Worm (Caenorhabditis elegans) whole organism, L1 larva: ENCODE data around the gene irld-66.

ENCODE experiments used
- C34B4.2 ChIP-seq: sonication (generic microtip); optimal IDR thresholded peaks from 2 replicates; lab custom pipeline; 2017; ENCODE audit warnings: mild to moderate bottlenecking, missing genetic modification characterization, missing compliant biosample characterization
- Y116A8C.19 ChIP-seq: sonication (generic microtip); optimal IDR thresholded peaks from 2 replicates; lab custom pipeline; 2016; ENCODE audit warnings: missing compliant biosample characterization, missing genetic modification characterization, borderline replicate concordance
- alr-1 ChIP-seq: fragments of 200-800 bp; sonication (Bioruptor generic); optimal IDR thresholded peaks from 2 replicates; lab custom pipeline; 2018; ENCODE audit warnings: borderline replicate concordance, mild to moderate bottlenecking, missing genetic modification characterization, missing compliant biosample characterization
- aly-2 ChIP-seq: fragments of 150-350 bp; optimal IDR thresholded peaks from 2 replicates; lab custom pipeline; 2014; ENCODE audit warnings: missing biosample characterization, missing genetic modification characterization
- ama-1 ChIP-seq: fragments of 150-350 bp; optimal IDR thresholded peaks from 2 replicates; lab custom pipeline; 2014
- blmp-1 ChIP-seq: fragments of 150-350 bp; optimal IDR thresholded peaks from 2 replicates; lab custom pipeline; 2014; ENCODE audit warnings: missing biosample characterization, missing genetic modification characterization
- ceh-8 ChIP-seq: fragments of 200-800 bp; sonication (Bioruptor generic); optimal IDR thresholded peaks from 2 replicates; lab custom pipeline; 2018; ENCODE audit warnings: mild to moderate bottlenecking, missing genetic modification characterization, moderate library complexity, missing compliant biosample characterization
- ceh-82 ChIP-seq, 3 experiments: fragments of 150-350 bp in 1 of 3; sonication (generic microtip) in 2 of 3; optimal IDR thresholded peaks; 2 replicates each; lab custom pipeline; 2014 to 2017; ENCODE audit warnings: missing biosample characterization in 3 of 3, missing genetic modification characterization in 3 of 3
- ceh-88 ChIP-seq: fragments of 200-800 bp; sonication (Bioruptor generic); IDR thresholded peaks from 2 replicates; pipeline ENCODE4 v1.3.6; 2022; ENCODE audit warnings: missing genetic modification characterization, missing compliant biosample characterization
- ceh-90 ChIP-seq: sonication (generic microtip); optimal IDR thresholded peaks from 2 replicates; lab custom pipeline; 2016; ENCODE audit warnings: missing genetic modification characterization, missing compliant biosample characterization
- dpl-1 ChIP-seq, 3 experiments: fragments of 150-350 bp in 2 of 3; sonication (generic microtip) in 1 of 3; optimal IDR thresholded peaks; 2 replicates each; lab custom pipeline; 2014 to 2017; ENCODE audit warnings: missing biosample characterization in 3 of 3, missing genetic modification characterization in 3 of 3, missing genetic modification reagents in 3 of 3
- efl-1 ChIP-seq, 4 experiments: fragments of 150-350 bp; optimal IDR thresholded peaks in 3 of 4; peaks in 1 of 4; 1 replicate in 1 of 4; 2 replicates in 3 of 4; lab custom pipeline; 2014; ENCODE audit warnings: missing biosample characterization in 2 of 4, missing genetic modification characterization in 2 of 4, missing genetic modification reagents in 2 of 4
- efl-3 ChIP-seq: fragments of 200-800 bp; sonication (Bioruptor generic); optimal IDR thresholded peaks from 2 replicates; lab custom pipeline; 2018; ENCODE audit warnings: mild to moderate bottlenecking, missing genetic modification characterization, missing compliant biosample characterization
- egl-27 ChIP-seq, 2 experiments: fragments of 150-350 bp in 1 of 2; sonication (generic microtip); optimal IDR thresholded peaks; 3 replicates each; lab custom pipeline; 2017 to 2018; ENCODE audit warnings: missing biosample characterization in 2 of 2, missing genetic modification characterization in 2 of 2, missing genetic modification reagents in 2 of 2
- elt-3 ChIP-seq, 6 experiments: fragments of 150-350 bp in 1 of 6; sonication (generic microtip); optimal IDR thresholded peaks; 2 replicates each; lab custom pipeline; 2017 to 2018; ENCODE audit warnings: missing biosample characterization in 6 of 6, missing genetic modification characterization in 6 of 6, inconsistent platforms in 1 of 6
- fkh-10 ChIP-seq: sonication (generic microtip); optimal IDR thresholded peaks from 2 replicates; lab custom pipeline; 2017; ENCODE audit warnings: missing biosample characterization, missing genetic modification reagents, missing genetic modification characterization
- fkh-4 ChIP-seq: sonication (generic microtip); optimal IDR thresholded peaks from 2 replicates; lab custom pipeline; 2016; ENCODE audit warnings: missing compliant biosample characterization, missing genetic modification characterization, borderline replicate concordance
- fkh-8 ChIP-seq: sonication (generic microtip); optimal IDR thresholded peaks from 2 replicates; lab custom pipeline; 2016; ENCODE audit warnings: mild to moderate bottlenecking, missing genetic modification characterization, missing compliant biosample characterization
- grh-1 ChIP-seq: fragments of 200-800 bp; sonication (Bioruptor generic); IDR thresholded peaks from 2 replicates; pipeline ENCODE4 v1.3.6; 2022; ENCODE audit warnings: missing genetic modification reagents, missing genetic modification characterization, missing compliant biosample characterization
- hlh-4 ChIP-seq: sonication (generic microtip); optimal IDR thresholded peaks from 2 replicates; lab custom pipeline; 2016; ENCODE audit warnings: mild to moderate bottlenecking, missing genetic modification characterization, missing compliant biosample characterization
- isw-1 ChIP-seq: fragments of 200-800 bp; sonication (Bioruptor generic); IDR thresholded peaks from 2 replicates; pipeline ENCODE4 v1.3.6; 2022; ENCODE audit warnings: missing genetic modification characterization, missing compliant biosample characterization
- lin-15B ChIP-seq: fragments of 150-350 bp; sonication (generic microtip); optimal IDR thresholded peaks from 3 replicates; lab custom pipeline; 2014; ENCODE audit warnings: missing biosample characterization, missing genetic modification characterization
- lin-35 ChIP-seq, 2 experiments: fragments of 150-350 bp; optimal IDR thresholded peaks; 2 replicates each; lab custom pipeline; 2014; ENCODE audit warnings: missing biosample characterization in 2 of 2, missing genetic modification characterization in 2 of 2, missing genetic modification reagents in 2 of 2
- lir-3 ChIP-seq: sonication (generic microtip); optimal IDR thresholded peaks from 2 replicates; lab custom pipeline; 2016; ENCODE audit warnings: mild to moderate bottlenecking, missing genetic modification characterization, moderate library complexity, missing compliant biosample characterization; ENCODE audit not compliant: poor library complexity
- lsy-2 ChIP-seq, 2 experiments: fragments of 150-350 bp; optimal IDR thresholded peaks; 2 replicates each; lab custom pipeline; 2014; ENCODE audit warnings: missing biosample characterization in 2 of 2, missing genetic modification characterization in 2 of 2
- mef-2 ChIP-seq: fragments of 150-350 bp; optimal IDR thresholded peaks from 2 replicates; lab custom pipeline; 2014; ENCODE audit warnings: missing biosample characterization, missing genetic modification characterization
- mep-1 ChIP-seq: fragments of 150-350 bp; optimal IDR thresholded peaks from 2 replicates; lab custom pipeline; 2014; ENCODE audit warnings: missing biosample characterization, missing genetic modification characterization
- nhr-20 ChIP-seq: sonication (generic microtip); optimal IDR thresholded peaks from 2 replicates; lab custom pipeline; 2016; ENCODE audit warnings: mild to moderate bottlenecking, missing genetic modification characterization, missing compliant biosample characterization
- nhr-237 ChIP-seq: fragments of 150-350 bp; optimal IDR thresholded peaks from 2 replicates; lab custom pipeline; 2014; ENCODE audit warnings: missing biosample characterization, missing genetic modification characterization
- pag-3 ChIP-seq: sonication (generic microtip); optimal IDR thresholded peaks from 2 replicates; lab custom pipeline; 2017; ENCODE audit warnings: missing genetic modification characterization, mild to moderate bottlenecking, missing compliant biosample characterization, antibody characterized with exemption, borderline replicate concordance; ENCODE audit not compliant: insufficient read depth
- rnt-1 ChIP-seq: sonication (generic microtip); optimal IDR thresholded peaks from 2 replicates; lab custom pipeline; 2016; ENCODE audit warnings: mild to moderate bottlenecking, missing genetic modification characterization, moderate library complexity, missing compliant biosample characterization
- sup-37 ChIP-seq: fragments of 200-800 bp; sonication (Bioruptor generic); optimal IDR thresholded peaks from 2 replicates; lab custom pipeline; 2018; ENCODE audit warnings: mild to moderate bottlenecking, missing genetic modification characterization, missing compliant biosample characterization
- swsn-7 ChIP-seq: sonication (generic microtip); optimal IDR thresholded peaks from 2 replicates; lab custom pipeline; 2016; ENCODE audit warnings: missing genetic modification characterization, missing compliant biosample characterization
- tbx-2 ChIP-seq: sonication (generic microtip); optimal IDR thresholded peaks from 2 replicates; lab custom pipeline; 2016; ENCODE audit warnings: missing genetic modification characterization, missing compliant biosample characterization
- unc-62 ChIP-seq: fragments of 150-350 bp; optimal IDR thresholded peaks from 2 replicates; lab custom pipeline; 2014; ENCODE audit warnings: missing biosample characterization, missing genetic modification reagents, missing genetic modification characterization
- unc-86 ChIP-seq: sonication (generic microtip); optimal IDR thresholded peaks from 2 replicates; lab custom pipeline; 2016; ENCODE audit warnings: missing genetic modification characterization, missing compliant biosample characterization
- unc-98 ChIP-seq: fragments of 200-800 bp; sonication (Bioruptor generic); IDR thresholded peaks from 2 replicates; pipeline ENCODE4 v1.3.6; 2022; ENCODE audit warnings: missing genetic modification characterization, missing compliant biosample characterization
- zag-1 ChIP-seq: fragments of 150-350 bp; optimal IDR thresholded peaks from 2 replicates; lab custom pipeline; 2014; ENCODE audit warnings: missing biosample characterization, missing genetic modification characterization
- zip-4 ChIP-seq: fragments of 200-800 bp; sonication (Bioruptor generic); optimal IDR thresholded peaks from 2 replicates; lab custom pipeline; 2018; ENCODE audit warnings: mild to moderate bottlenecking, missing genetic modification characterization, moderate library complexity, missing compliant biosample characterization

Gene irld-66

ce11 chrII:2919074-2919857 lies 21.4 kb downstream of the irld-66 start, which contains the start of the genes ncap-1 and Y110A2AR.1:
ncap-1 (minus strand) TSS chrII:2919314.
Y110A2AR.1 (plus strand) TSS chrII:2919710.
- peak; percentile 37 to 81 for TF ChIP-seq efl-1 (optimal IDR thresholded peaks at IDR 0.05; lab: Kevin White, UChicago)
- TF ChIP-seq efl-1 (GFP tag; optimal IDR thresholded peaks at IDR 0.05 in 1 of 2; lab: Kevin White, UChicago): peak; percentile 82 to 98
- TF ChIP-seq ceh-82 (tag; optimal IDR thresholded peaks at IDR 0.05; lab: Kevin White, UChicago): peak in 1 of 3 experiments; percentile 18
- TF ChIP-seq dpl-1 (GFP tag; optimal IDR thresholded peaks at IDR 0.05; lab: Kevin White, UChicago): peak; percentile 49 to 83 (median 74)
- TF ChIP-seq lir-3 (tag; lab: Kevin White, UChicago): no peak
- TF ChIP-seq mep-1 (tag; lab: Kevin White, UChicago): peak; percentile 1
- TF ChIP-seq lsy-2 (tag; optimal IDR thresholded peaks at IDR 0.05; lab: Kevin White, UChicago): peak in 1 of 2 experiments; percentile 13
- TF ChIP-seq fkh-4 (tag; lab: Kevin White, UChicago): no peak
- TF ChIP-seq lin-35 (GFP tag; optimal IDR thresholded peaks at IDR 0.05; lab: Kevin White, UChicago): peak; percentile 68 to 88

ce11 chrII:2913505-2913904 lies 27.1 kb downstream of the irld-66 start, which contains the start of gene ubc-15:
ubc-15 (minus strand) TSS chrII:2913605.
- TF ChIP-seq isw-1 (GFP tag; lab: Robert Waterston, UW): no peak
- no peak for TF ChIP-seq Y116A8C.19 (tag; lab: Kevin White, UChicago)
- no peak for TF ChIP-seq fkh-10 (GFP tag; lab: Kevin White, UChicago)
- TF ChIP-seq egl-27 (tag; optimal IDR thresholded peaks at IDR 0.05; lab: Kevin White, UChicago): no peak
- TF ChIP-seq aly-2: no peak
- TF ChIP-seq nhr-237 (tag; lab: Kevin White, UChicago): no peak
- TF ChIP-seq alr-1 (tag; lab: Kevin White, UChicago): no peak
- TF ChIP-seq ama-1: no peak
- TF ChIP-seq blmp-1: no peak
- no peak for TF ChIP-seq lin-15B (tag; lab: Kevin White, UChicago)
- TF ChIP-seq unc-86 (tag; lab: Kevin White, UChicago): no peak
- TF ChIP-seq hlh-4 (tag; lab: Kevin White, UChicago): no peak
- TF ChIP-seq unc-62: no peak
- TF ChIP-seq swsn-7 (tag; lab: Kevin White, UChicago): no peak
- no peak for TF ChIP-seq pag-3 (tag; lab: Kevin White, UChicago)
- TF ChIP-seq mep-1 (tag; lab: Kevin White, UChicago): no peak
- TF ChIP-seq ceh-90: no peak
- no peak for TF ChIP-seq grh-1 (GFP tag; lab: Robert Waterston, UW)
- TF ChIP-seq zag-1 (tag; lab: Kevin White, UChicago): no peak
- TF ChIP-seq, all 84 proteins: peak for 0

- no peak for TF ChIP-seq C34B4.2 (tag; lab: Kevin White, UChicago)
- TF ChIP-seq mef-2 (tag; lab: Kevin White, UChicago): no peak
- TF ChIP-seq rnt-1 (tag; lab: Kevin White, UChicago): no peak
- TF ChIP-seq efl-3 (GFP tag; lab: Kevin White, UChicago): no peak
- TF ChIP-seq ceh-8 (GFP tag; lab: Kevin White, UChicago): peak; percentile 81
Measured at ce11 chrII:2903748-2904147, 36.9 kb downstream of the irld-66 start.

ce11 chrII:2901158-2901557 lies 39.5 kb downstream of the irld-66 start:
- no peak for TF ChIP-seq isw-1 (GFP tag; lab: Robert Waterston, UW)
- no peak for TF ChIP-seq ceh-88 (GFP tag; lab: Robert Waterston, UW)
- no peak for TF ChIP-seq fkh-10 (GFP tag; lab: Kevin White, UChicago)
- TF ChIP-seq grh-1 (GFP tag; lab: Robert Waterston, UW): no peak
- TF ChIP-seq sup-37 (GFP tag; lab: Kevin White, UChicago): no peak
- TF ChIP-seq alr-1 (tag; lab: Kevin White, UChicago): no peak
- TF ChIP-seq lir-3 (tag; lab: Kevin White, UChicago): no peak
- TF ChIP-seq egl-27 (tag; optimal IDR thresholded peaks at IDR 0.05; lab: Kevin White, UChicago): no peak
- TF ChIP-seq zag-1 (tag; lab: Kevin White, UChicago): no peak
- no peak for TF ChIP-seq fkh-8
- no peak for TF ChIP-seq elt-3 (tag; optimal IDR thresholded peaks at IDR 0.05; lab: Kevin White, UChicago)
- no peak for TF ChIP-seq Y116A8C.19 (tag; lab: Kevin White, UChicago)
- TF ChIP-seq ceh-82 (tag; optimal IDR thresholded peaks at IDR 0.05; lab: Kevin White, UChicago): no peak
- TF ChIP-seq tbx-2 (tag; lab: Kevin White, UChicago): no peak
- no peak for TF ChIP-seq nhr-20 (tag; lab: Kevin White, UChicago)
- no peak for TF ChIP-seq unc-98 (GFP tag; lab: Robert Waterston, UW)
- no peak for TF ChIP-seq zip-4 (GFP tag; lab: Kevin White, UChicago)
